Worm (Caenorhabditis elegans): Measurements from ENCODE around the gene ZK84.1.

ce11 chrII:6047639-6048159, 27.2 kb downstream of the ZK84.1 start, which contains the start of the genes R12C12.6 and ran-5:
- no peak for TF ChIP-seq ceh-24 (tag; optimal IDR thresholded peaks at IDR 0.05)
- no peak for TF ChIP-seq pag-3 (tag; optimal IDR thresholded peaks at IDR 0.05; ENCODE audit: borderline replicate concordance)
- TF ChIP-seq rnt-1 (tag; optimal IDR thresholded peaks at IDR 0.05), result no peak
- TF ChIP-seq unc-42 (tag; optimal IDR thresholded peaks at IDR 0.05), result no peak
- peak; percentile 37 for TF ChIP-seq ceh-34 (tag; optimal IDR thresholded peaks at IDR 0.05)
- TF ChIP-seq fkh-10 (GFP tag; optimal IDR thresholded peaks at IDR 0.05), result no peak
- no peak for TF ChIP-seq pha-4 (tag; optimal IDR thresholded peaks at IDR 0.05)
- TF ChIP-seq fkh-6 (tag; optimal IDR thresholded peaks at IDR 0.05), result no peak
- no peak for TF ChIP-seq ahr-1 (tag; optimal IDR thresholded peaks at IDR 0.05)

All from whole organism, late embryonic.